Worm (Caenorhabditis elegans) whole organism, mixed stage, embryonic: ENCODE results near the gene ZK856.11.

ENCODE experiments used
- M03D4.4 ChIP-seq: sonication (generic microtip); optimal IDR thresholded peaks from 2 replicates; lab custom pipeline; 2017; ENCODE audit warnings: mild to moderate bottlenecking, missing genetic modification characterization, missing compliant biosample characterization
- bed-3 ChIP-seq: fragments of 200-800 bp; sonication (Bioruptor generic); optimal IDR thresholded peaks from 3 replicates; lab custom pipeline; 2018; ENCODE audit warnings: mild to moderate bottlenecking, missing genetic modification characterization, moderate library complexity, missing compliant biosample characterization
- blmp-1 ChIP-seq: fragments of 150-350 bp; optimal IDR thresholded peaks from 2 replicates; lab custom pipeline; 2014; ENCODE audit warnings: missing biosample characterization, missing genetic modification characterization
- ceh-39 ChIP-seq: fragments of 150-350 bp; optimal IDR thresholded peaks from 2 replicates; lab custom pipeline; 2014; ENCODE audit warnings: missing biosample characterization, missing genetic modification characterization
- ceh-43 ChIP-seq: fragments of 200-800 bp; sonication (Bioruptor generic); optimal IDR thresholded peaks from 2 replicates; lab custom pipeline; 2018; ENCODE audit warnings: mild to moderate bottlenecking, missing genetic modification characterization, moderate library complexity, missing compliant biosample characterization
- ceh-83 ChIP-seq: fragments of 200-800 bp; sonication (Bioruptor generic); optimal IDR thresholded peaks from 2 replicates; lab custom pipeline; 2018; ENCODE audit warnings: mild to moderate bottlenecking, missing genetic modification characterization, missing compliant biosample characterization
- ces-1 ChIP-seq: fragments of 150-350 bp; optimal IDR thresholded peaks from 2 replicates; lab custom pipeline; 2014; ENCODE audit warnings: missing biosample characterization, missing genetic modification reagents, missing genetic modification characterization
- cnd-1 ChIP-seq: fragments of 200-800 bp; sonication (Bioruptor generic); optimal IDR thresholded peaks from 2 replicates; lab custom pipeline; 2018; ENCODE audit warnings: mild to moderate bottlenecking, missing genetic modification characterization, missing compliant biosample characterization
- drap-1 ChIP-seq: fragments of 200-800 bp; sonication (Bioruptor generic); optimal IDR thresholded peaks from 3 replicates; lab custom pipeline; 2018; ENCODE audit warnings: mild to moderate bottlenecking, missing genetic modification characterization, missing compliant biosample characterization
- elt-1 ChIP-seq: sonication (generic microtip); optimal IDR thresholded peaks from 2 replicates; lab custom pipeline; 2017; ENCODE audit warnings: missing genetic modification characterization, mild to moderate bottlenecking, missing compliant biosample characterization, antibody characterized with exemption, moderate library complexity, borderline replicate concordance; ENCODE audit not compliant: insufficient read depth
- flh-1 ChIP-seq: fragments of 200-800 bp; sonication (Bioruptor generic); optimal IDR thresholded peaks from 2 replicates; lab custom pipeline; 2018; ENCODE audit warnings: mild to moderate bottlenecking, missing genetic modification characterization, moderate library complexity, missing compliant biosample characterization
- ham-2 ChIP-seq: fragments of 200-800 bp; sonication (Bioruptor generic); optimal IDR thresholded peaks from 2 replicates; lab custom pipeline; 2018; ENCODE audit warnings: mild to moderate bottlenecking, missing genetic modification characterization, missing compliant biosample characterization
- hlh-1 ChIP-seq: fragments of 150-350 bp; optimal IDR thresholded peaks from 2 replicates; lab custom pipeline; 2014; ENCODE audit warnings: missing biosample characterization, missing genetic modification reagents, missing genetic modification characterization
- lin-13 ChIP-seq: fragments of 150-350 bp; optimal IDR thresholded peaks from 2 replicates; lab custom pipeline; 2014; ENCODE audit warnings: missing biosample characterization, missing genetic modification characterization
- lin-32 ChIP-seq: fragments of 200-800 bp; sonication (Bioruptor generic); optimal IDR thresholded peaks from 2 replicates; lab custom pipeline; 2018; ENCODE audit warnings: mild to moderate bottlenecking, missing genetic modification characterization, missing compliant biosample characterization
- lsy-2 ChIP-seq: fragments of 150-350 bp; optimal IDR thresholded peaks from 2 replicates; lab custom pipeline; 2014; ENCODE audit warnings: missing biosample characterization, missing genetic modification characterization
- mab-5 ChIP-seq: fragments of 150-350 bp; optimal IDR thresholded peaks from 2 replicates; lab custom pipeline; 2014; ENCODE audit warnings: missing biosample characterization, missing genetic modification characterization
- mep-1 ChIP-seq: fragments of 150-350 bp; optimal IDR thresholded peaks from 2 replicates; lab custom pipeline; 2017; ENCODE audit warnings: missing biosample characterization, missing genetic modification reagents, missing genetic modification characterization, inconsistent platforms
- nhr-2 ChIP-seq: fragments of 150-350 bp; optimal IDR thresholded peaks from 2 replicates; lab custom pipeline; 2014; ENCODE audit warnings: missing biosample characterization, missing genetic modification characterization
- nhr-237 ChIP-seq: fragments of 150-350 bp; optimal IDR thresholded peaks from 2 replicates; lab custom pipeline; 2014; ENCODE audit warnings: missing biosample characterization, missing genetic modification characterization
- nhr-28 ChIP-seq: fragments of 150-350 bp; optimal IDR thresholded peaks from 2 replicates; lab custom pipeline; 2014; ENCODE audit warnings: missing biosample characterization, missing genetic modification characterization
- nhr-76 ChIP-seq: sonication (generic microtip); optimal IDR thresholded peaks from 2 replicates; lab custom pipeline; 2017; ENCODE audit warnings: missing biosample characterization, missing genetic modification characterization
- pha-4 ChIP-seq: fragments of 150-350 bp; optimal IDR thresholded peaks from 2 replicates; lab custom pipeline; 2018; ENCODE audit warnings: missing biosample characterization, missing genetic modification reagents, missing genetic modification characterization
- sem-2 ChIP-seq: fragments of 200-800 bp; sonication (Bioruptor generic); optimal IDR thresholded peaks from 2 replicates; lab custom pipeline; 2018; ENCODE audit warnings: mild to moderate bottlenecking, missing genetic modification characterization, missing compliant biosample characterization
- snpc-4 ChIP-seq: fragments of 150-350 bp; optimal IDR thresholded peaks from 2 replicates; lab custom pipeline; 2014; ENCODE audit warnings: missing biosample characterization, missing genetic modification characterization
- sptf-1 ChIP-seq: sonication (generic microtip); optimal IDR thresholded peaks from 2 replicates; lab custom pipeline; 2017; ENCODE audit warnings: mild to moderate bottlenecking, missing genetic modification characterization, moderate library complexity, missing compliant biosample characterization
- tbx-8 ChIP-seq: fragments of 200-800 bp; sonication (Bioruptor generic); optimal IDR thresholded peaks from 2 replicates; lab custom pipeline; 2018; ENCODE audit warnings: mild to moderate bottlenecking, missing genetic modification characterization, moderate library complexity, missing compliant biosample characterization
- unc-120 ChIP-seq: sonication (generic microtip); optimal IDR thresholded peaks from 2 replicates; lab custom pipeline; 2017; ENCODE audit warnings: missing genetic modification characterization, missing compliant biosample characterization; ENCODE audit not compliant: poor library complexity, severe bottlenecking
- zip-8 ChIP-seq: fragments of 150-350 bp; optimal IDR thresholded peaks from 2 replicates; lab custom pipeline; 2014; ENCODE audit warnings: missing biosample characterization, missing genetic modification characterization
- ztf-11 ChIP-seq: fragments of 150-350 bp; optimal IDR thresholded peaks from 2 replicates; lab custom pipeline; 2014; ENCODE audit warnings: missing biosample characterization, missing genetic modification characterization

Gene ZK856.11

ce11 chrV:10237959-10238444 lies 33.3 kb upstream of the ZK856.11 start:
- TF ChIP-seq blmp-1 (no peak), sem-2 (GFP tag; lab: Kevin White, UChicago) (no peak), flh-1 (GFP tag; lab: Kevin White, UChicago) (no peak), drap-1 (no peak), snpc-4 (tag; lab: Kevin White, UChicago) (no peak), nhr-237 (no peak), cnd-1 (tag; lab: Kevin White, UChicago) (no peak), M03D4.4 (tag; lab: Kevin White, UChicago) (no peak), pha-4 (tag; lab: Kevin White, UChicago) (no peak), ceh-39 (tag; lab: Kevin White, UChicago) (no peak), nhr-28 (tag; lab: Kevin White, UChicago) (no peak), bed-3 (GFP tag; lab: Kevin White, UChicago) (no peak), lin-32 (GFP tag; lab: Kevin White, UChicago) (no peak)

DNA sequence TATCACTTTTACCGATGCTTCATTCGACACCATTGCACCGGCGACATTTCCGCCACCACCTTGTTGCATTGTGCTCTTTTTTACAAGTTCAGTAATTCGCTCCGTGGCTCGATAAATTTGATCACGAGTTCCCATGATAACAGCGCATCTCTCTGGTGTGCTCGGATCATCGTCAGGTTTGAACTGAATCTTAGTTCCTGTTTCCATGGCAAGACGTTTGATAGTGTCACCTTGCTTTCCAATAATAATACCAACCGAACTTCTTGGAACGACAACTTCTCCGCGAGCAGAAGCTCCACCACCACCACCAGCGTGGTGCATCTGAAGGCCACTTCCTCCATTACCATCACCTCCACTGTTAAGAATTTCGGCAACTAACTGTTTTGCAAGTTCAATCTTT lies 32.4 kb upstream of the ZK856.11 start:
- TF ChIP-seq unc-120 (tag; lab: Kevin White, UChicago) (no peak), nhr-28 (tag; lab: Kevin White, UChicago) (no peak), ham-2 (GFP tag; lab: Kevin White, UChicago) (no peak), mep-1 (tag; lab: Kevin White, UChicago) (no peak), elt-1 (tag; lab: Kevin White, UChicago) (no peak)

DNA sequence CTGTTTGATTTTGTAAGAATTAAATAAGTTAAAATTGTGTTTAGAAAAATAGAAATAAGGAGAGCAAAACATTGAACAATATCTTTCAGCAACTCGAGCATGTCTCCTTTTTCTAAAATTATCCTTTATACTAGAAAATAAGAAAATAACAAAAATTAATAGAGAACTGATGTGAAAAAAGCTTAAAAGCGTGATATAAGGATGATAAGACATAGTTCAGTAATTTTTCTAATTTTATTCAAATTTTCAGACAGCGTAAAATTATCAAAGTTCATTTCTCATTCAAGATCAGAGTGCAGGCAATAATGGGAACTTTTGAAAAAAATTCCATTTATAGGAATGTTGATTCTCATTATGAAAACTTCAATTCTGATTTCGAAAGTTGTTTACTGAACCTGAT lies 28.6 kb upstream of the ZK856.11 start, which contains the start of gene str-182:
Gene str-182, minus strand, starts transcription at position 101 of the 400 bp plus-strand sequence.
- TF ChIP-seq sem-2 (GFP tag; lab: Kevin White, UChicago), result no peak
- TF ChIP-seq cnd-1 (tag; lab: Kevin White, UChicago), result no peak
- TF ChIP-seq hlh-1 (tag; lab: Kevin White, UChicago), result no peak
- TF ChIP-seq tbx-8 (GFP tag; lab: Kevin White, UChicago), result no peak
- no peak for TF ChIP-seq elt-1 (tag; lab: Kevin White, UChicago)
- no peak for TF ChIP-seq bed-3 (GFP tag; lab: Kevin White, UChicago)
- no peak for TF ChIP-seq lsy-2 (tag; lab: Kevin White, UChicago)
- TF ChIP-seq sptf-1, result no peak
- TF ChIP-seq mab-5 (tag; lab: Kevin White, UChicago), result no peak
- TF ChIP-seq, all 35 proteins: peak for 0

DNA sequence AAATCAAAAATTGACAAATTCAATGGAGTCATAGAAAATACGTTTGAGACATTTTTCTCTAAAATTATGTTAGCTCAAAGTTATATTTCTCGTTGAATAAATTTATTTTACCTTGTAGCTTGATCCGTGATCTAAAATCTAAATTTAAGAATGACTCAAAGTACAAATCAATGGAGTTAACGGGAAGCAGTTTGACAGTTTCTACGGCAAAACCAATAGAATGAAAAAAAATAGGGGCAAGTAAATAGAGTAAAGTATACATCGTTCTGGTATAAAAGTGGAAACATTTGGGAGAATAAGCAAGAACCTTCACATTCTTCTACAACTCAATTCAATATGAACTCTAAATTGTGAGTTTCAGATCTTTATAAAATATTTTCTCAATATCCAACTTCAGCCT lies 26.2 kb upstream of the ZK856.11 start, which contains the start of gene fipr-6:
Gene fipr-6, plus strand, starts transcription at position 301 of the 400 bp plus-strand sequence.
- TF ChIP-seq zip-8 (no peak), nhr-237 (no peak), lin-13 (no peak), ceh-83 (GFP tag; lab: Kevin White, UChicago) (no peak), nhr-2 (tag; lab: Kevin White, UChicago) (no peak), ztf-11 (tag; lab: Kevin White, UChicago) (no peak), flh-1 (GFP tag; lab: Kevin White, UChicago) (no peak), sem-2 (GFP tag; lab: Kevin White, UChicago) (no peak), hlh-1 (tag; lab: Kevin White, UChicago) (no peak), nhr-76 (tag; lab: Kevin White, UChicago) (no peak)

DNA sequence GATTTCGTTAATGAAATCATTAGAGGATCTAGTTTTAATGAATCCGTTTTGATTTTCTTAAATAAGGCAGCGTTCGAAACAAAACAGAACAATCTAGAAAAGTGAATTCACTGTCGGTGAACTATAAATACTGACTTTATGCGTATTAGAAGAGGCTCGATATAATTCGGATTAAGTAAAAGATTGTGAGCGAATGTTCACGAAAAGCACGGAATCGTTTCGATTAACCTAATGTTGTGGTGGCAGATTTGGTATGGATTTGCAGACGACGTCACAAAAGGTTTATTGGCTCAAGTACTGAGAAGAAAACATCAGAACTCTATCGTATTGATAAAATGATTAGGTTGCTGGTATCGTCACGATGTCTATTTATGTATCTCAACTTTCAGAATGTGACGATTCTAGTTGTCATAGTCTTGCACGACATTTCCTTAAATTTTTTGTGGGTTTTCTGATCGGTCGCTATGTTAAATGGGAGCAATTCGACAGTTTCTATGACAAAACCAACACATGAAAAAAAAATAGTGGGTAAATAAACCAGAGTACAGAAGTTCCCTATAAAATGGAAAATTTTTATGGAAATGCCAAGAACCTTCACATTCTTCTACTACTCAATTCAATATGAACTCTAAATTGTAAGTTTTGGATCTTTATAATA lies 24.6 kb upstream of the ZK856.11 start, which contains the start of the genes pyt-1 and fipr-7:
Gene pyt-1, minus strand, starts transcription at position 101 of the 658 bp plus-strand sequence.
Gene fipr-7, plus strand, starts transcription at position 608 of the 658 bp plus-strand sequence.
- TF ChIP-seq ces-1 (GFP tag; lab: Kevin White, UChicago), result no peak
- no peak for TF ChIP-seq hlh-1 (tag; lab: Kevin White, UChicago)
- no peak for TF ChIP-seq ceh-43
- no peak for TF ChIP-seq drap-1
